Worm (Caenorhabditis elegans) whole organism, L2 larva: ENCODE measurements around the gene mboa-7.

Source experiments
- Y55F3AM.14 ChIP-seq: fragments of 200-800 bp; sonication (Bioruptor generic); optimal IDR thresholded peaks from 2 replicates; lab custom pipeline; 2018; ENCODE audit warnings: mild to moderate bottlenecking, missing genetic modification characterization, missing compliant biosample characterization
- blmp-1 ChIP-seq: sonication (generic microtip); optimal IDR thresholded peaks from 2 replicates; lab custom pipeline; 2017; ENCODE audit warnings: missing genetic modification characterization, mild to moderate bottlenecking, missing compliant biosample characterization, antibody characterized with exemption, moderate library complexity; ENCODE audit not compliant: insufficient read depth
- elt-1 ChIP-seq: fragments of 150-350 bp; optimal IDR thresholded peaks from 2 replicates; lab custom pipeline; 2014; ENCODE audit warnings: missing biosample characterization, missing genetic modification characterization
- nhr-23 ChIP-seq: fragments of 150-350 bp; optimal IDR thresholded peaks from 2 replicates; lab custom pipeline; 2014; ENCODE audit warnings: missing biosample characterization, missing genetic modification reagents, missing genetic modification characterization
- nhr-6 ChIP-seq: fragments of 150-350 bp; optimal IDR thresholded peaks from 2 replicates; lab custom pipeline; 2014; ENCODE audit warnings: missing biosample characterization, missing genetic modification characterization
- nhr-77 ChIP-seq: fragments of 150-350 bp; optimal IDR thresholded peaks from 2 replicates; lab custom pipeline; 2014; ENCODE audit warnings: missing biosample characterization, missing genetic modification characterization
- unc-39 ChIP-seq: fragments of 150-350 bp; optimal IDR thresholded peaks from 2 replicates; lab custom pipeline; 2014; ENCODE audit warnings: missing biosample characterization, missing genetic modification characterization

DNA sequence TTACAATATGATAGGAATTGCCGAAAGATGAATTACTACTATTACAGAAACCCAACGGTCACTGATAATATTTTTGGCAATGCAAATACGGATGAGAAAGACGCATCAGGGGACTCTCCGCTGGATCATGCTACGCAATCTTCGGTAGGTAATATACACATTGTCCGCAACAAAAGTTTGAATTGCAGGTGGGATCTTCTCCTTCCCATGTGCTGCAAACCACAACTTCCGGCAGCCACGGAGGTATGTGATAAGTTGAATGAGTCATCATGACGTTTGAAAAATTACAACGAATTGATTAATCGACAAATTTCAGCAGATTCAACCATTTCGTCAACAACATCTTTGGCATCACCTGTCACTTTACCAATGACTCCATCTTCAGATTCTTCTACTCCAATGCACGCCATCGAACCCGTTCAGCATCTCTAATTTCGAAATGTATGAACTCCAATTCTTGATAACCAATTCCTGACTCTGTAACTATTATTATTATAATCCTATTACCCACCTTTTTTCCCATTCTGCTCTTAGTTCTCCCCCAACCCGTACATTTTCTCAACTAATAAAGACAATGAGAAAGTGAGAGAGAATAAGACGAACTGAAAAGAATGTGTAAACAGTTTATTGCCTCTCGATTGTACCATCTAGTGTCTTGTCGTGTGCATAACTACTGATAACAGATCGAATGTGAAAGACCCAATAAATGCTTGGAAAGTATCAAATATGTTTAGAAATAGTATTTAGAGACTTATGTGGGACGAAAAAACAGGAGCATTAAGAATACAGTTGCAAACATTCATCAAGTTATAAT, 47.0 kb downstream of the mboa-7 start:
- no peak for TF ChIP-seq Y55F3AM.14
- TF ChIP-seq blmp-1 (tag; lab: Kevin White, UChicago): no peak
- no peak for TF ChIP-seq nhr-6 (tag; lab: Kevin White, UChicago)
- no peak for TF ChIP-seq unc-39 (tag; lab: Kevin White, UChicago)
- no peak for TF ChIP-seq nhr-23 (tag; lab: Kevin White, UChicago)
- no peak for TF ChIP-seq nhr-77 (tag; lab: Kevin White, UChicago)
- no peak for TF ChIP-seq elt-1 (tag; lab: Kevin White, UChicago)
